Worm (Caenorhabditis elegans) whole organism, young adult: ENCODE measurements around the gene srt-22.

Experiments
- B0336.3 ChIP-seq: fragments of 200-800 bp; sonication (Bioruptor generic); IDR thresholded peaks from 2 replicates; pipeline ENCODE4 v1.3.6; 2022; ENCODE audit warnings: missing genetic modification characterization, missing compliant biosample characterization
- K12H6.12 ChIP-seq: fragments of 200-800 bp; sonication (Bioruptor generic); optimal IDR thresholded peaks from 2 replicates; lab custom pipeline; 2018; ENCODE audit warnings: mild to moderate bottlenecking, missing genetic modification characterization, missing compliant biosample characterization
- Y67H2A.10 ChIP-seq: fragments of 200-800 bp; sonication (Bioruptor generic); conservative IDR thresholded peaks from 2 replicates; pipeline ENCODE4 v1.3.6; 2022; ENCODE audit warnings: missing genetic modification reagents, missing genetic modification characterization, missing compliant biosample characterization
- attf-3 ChIP-seq: fragments of 200-800 bp; sonication (Bioruptor generic); conservative IDR thresholded peaks from 2 replicates; pipeline ENCODE4 v1.3.6; 2022; ENCODE audit warnings: missing genetic modification reagents, missing genetic modification characterization, missing compliant biosample characterization
- hrde-1 ChIP-seq: sonication (generic microtip); optimal IDR thresholded peaks from 2 replicates; lab custom pipeline; 2016; ENCODE audit warnings: missing genetic modification characterization, mild to moderate bottlenecking, missing compliant biosample characterization, moderate library complexity, missing genotype, missing genetic modification reagents, borderline replicate concordance
- nfya-1 ChIP-seq: sonication (generic microtip); optimal IDR thresholded peaks from 2 replicates; lab custom pipeline; 2017; ENCODE audit warnings: antibody characterized with exemption, missing compliant biosample characterization, missing genetic modification characterization, borderline replicate concordance; ENCODE audit not compliant: insufficient read depth
- sea-2 ChIP-seq: fragments of 200-800 bp; sonication (Bioruptor generic); IDR thresholded peaks from 2 replicates; pipeline ENCODE4 v1.3.6; 2022; ENCODE audit warnings: missing genetic modification characterization, missing compliant biosample characterization

DNA sequence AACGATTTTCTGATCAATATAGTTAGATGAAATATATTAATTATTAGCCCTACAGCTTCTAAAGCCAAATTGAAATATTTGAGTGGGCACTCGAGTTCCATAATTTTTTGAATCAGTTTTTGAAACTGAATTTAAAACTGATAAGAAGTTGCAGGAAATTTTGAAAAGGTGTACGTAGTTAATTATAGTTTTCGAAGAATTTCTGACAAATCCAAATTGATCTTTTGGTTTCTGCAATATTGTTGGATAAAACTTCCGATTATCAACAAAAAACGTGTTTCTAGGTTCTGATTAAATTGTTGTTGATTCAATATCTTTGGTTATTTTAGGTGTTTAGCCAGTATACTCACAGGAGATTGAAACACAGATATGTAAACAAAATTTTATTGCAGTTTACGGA lies 9.0 kb downstream of the srt-22 start, which contains the start of gene T26H8.4:
- TF ChIP-seq hrde-1 (tag; lab: Kevin White, UChicago) (no peak), nfya-1 (no peak), sea-2 (GFP tag; lab: Robert Waterston, UW) (no peak), Y67H2A.10 (no peak), K12H6.12 (tag; lab: Kevin White, UChicago) (no peak), attf-3 (GFP tag; lab: Robert Waterston, UW) (no peak), B0336.3 (GFP tag; lab: Robert Waterston, UW) (no peak)
